Worm (Caenorhabditis elegans) whole organism, L4/young adult: ENCODE data around the gene str-69.

Experiments used
- W03F9.2 ChIP-seq: fragments of 150-350 bp; optimal IDR thresholded peaks from 2 replicates; lab custom pipeline; 2014; ENCODE audit warnings: missing biosample characterization, missing genetic modification characterization
- dao-5 ChIP-seq: sonication (generic microtip); optimal IDR thresholded peaks from 2 replicates; lab custom pipeline; 2016; ENCODE audit warnings: missing genotype, missing genetic modification characterization, moderate library complexity, missing compliant biosample characterization
- him-1 ChIP-seq: sonication (generic microtip); optimal IDR thresholded peaks from 2 replicates; lab custom pipeline; 2016; ENCODE audit warnings: missing genotype, missing genetic modification reagents, missing genetic modification characterization, missing compliant biosample characterization

DNA sequence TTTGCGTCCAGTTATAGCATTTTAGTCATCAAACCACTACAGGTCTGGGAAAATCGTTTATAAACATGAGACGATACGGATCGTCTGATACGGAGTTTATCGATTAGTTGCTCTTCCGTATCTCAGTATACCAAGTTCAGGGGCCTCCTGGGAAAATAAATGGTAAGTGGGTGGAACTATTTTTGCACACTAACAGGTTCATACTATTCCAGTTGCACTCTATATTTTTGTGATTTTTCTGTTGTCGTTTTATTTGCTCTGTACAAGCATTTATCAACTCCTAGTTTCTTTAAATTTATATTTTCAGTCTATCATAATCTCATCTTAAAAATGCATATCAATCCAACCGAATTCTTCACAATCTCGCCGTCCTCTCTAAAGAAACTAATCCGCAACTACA is 9.3 kb upstream of the str-69 start, which contains the start of gene Y73C8C.3:
- TF ChIP-seq him-1 (tag; lab: Kevin White, UChicago) (no peak), dao-5 (tag; lab: Kevin White, UChicago) (no peak), W03F9.2 (no peak)
